Fruit fly (Drosophila melanogaster): Measurements from ENCODE around the gene Nrt.

DNA sequence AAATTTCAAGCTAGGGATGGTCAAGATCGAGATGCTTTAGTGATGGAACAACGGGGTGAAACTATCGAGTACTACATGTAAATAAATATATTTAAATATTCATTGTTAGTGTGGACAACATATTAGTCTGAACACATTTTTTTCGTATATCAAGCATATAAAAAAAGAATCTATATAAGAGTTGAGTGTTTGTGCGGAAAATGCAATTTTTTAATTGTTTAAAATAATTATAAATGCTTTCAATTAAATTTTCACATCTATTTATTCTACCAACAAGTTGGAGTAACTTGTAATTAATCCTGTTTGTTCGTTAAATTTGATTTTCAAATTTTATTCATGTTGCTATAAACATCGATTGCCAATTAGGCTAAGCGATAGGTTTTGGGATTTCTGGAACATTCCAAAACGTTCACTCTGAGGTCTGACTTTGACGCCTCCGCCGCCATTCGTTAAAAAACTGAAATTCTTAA lies 13.9 kb downstream of the Nrt start, which contains the start of the genes mus302 and CG9705:
- TF ChIP-seq h (optimal IDR thresholded peaks at IDR 0.05) = no peak
- no peak for TF ChIP-seq Myc (optimal IDR thresholded peaks at IDR 0.05)
- no peak for TF ChIP-seq ttk (optimal IDR thresholded peaks at IDR 0.05)
- no peak for TF ChIP-seq insv (optimal IDR thresholded peaks at IDR 0.05)
- TF ChIP-seq psq (optimal IDR thresholded peaks at IDR 0.05) = no peak
- no peak for TF ChIP-seq Sin3A (optimal IDR thresholded peaks at IDR 0.05)
